Worm (Caenorhabditis elegans) whole organism, L4/young adult: ENCODE data around the gene T25B9.3.

Experiments
- dao-5 ChIP-seq: sonication (generic microtip); optimal IDR thresholded peaks from 2 replicates; lab custom pipeline; 2016; ENCODE audit warnings: missing genotype, missing genetic modification characterization, moderate library complexity, missing compliant biosample characterization
- him-1 ChIP-seq: sonication (generic microtip); optimal IDR thresholded peaks from 2 replicates; lab custom pipeline; 2016; ENCODE audit warnings: missing genotype, missing genetic modification reagents, missing genetic modification characterization, missing compliant biosample characterization

DNA sequence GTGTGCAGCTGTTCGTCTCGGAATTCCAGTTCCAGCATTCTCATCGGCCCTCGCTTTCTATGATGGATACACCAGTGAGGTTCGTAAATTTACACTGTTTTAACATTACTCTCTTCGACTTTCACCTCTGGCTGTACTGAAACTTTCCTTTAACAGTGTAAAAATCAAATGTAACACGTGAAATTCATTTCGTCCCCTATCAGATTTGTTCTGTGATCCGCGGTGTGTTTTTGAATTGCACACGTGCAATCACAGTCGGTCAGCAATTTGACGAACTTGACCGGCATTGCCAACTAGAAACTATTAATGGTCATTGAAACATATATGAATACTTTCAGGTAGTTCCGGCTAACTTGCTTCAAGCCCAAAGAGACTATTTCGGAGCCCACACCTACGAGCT, 32.5 kb downstream of the T25B9.3 start:
- TF ChIP-seq him-1 (no peak), dao-5 (tag; lab: Kevin White, UChicago) (no peak)
